Fruit fly (Drosophila melanogaster): Measurements from ENCODE around the gene CG9259.

The CG9259 gene

dm6 chr2L:21108759-21109282 lies 19.6 kb downstream of the CG9259 start (continued):
- no peak for TF ChIP-seq CG4328 (GFP tag; optimal IDR thresholded peaks at IDR 0.05)
- no peak for TF ChIP-seq CrebB (tag; optimal IDR thresholded peaks at IDR 0.05)
- TF ChIP-seq ranshi (GFP tag; IDR thresholded peaks at IDR 0.05): no peak
- peak; percentile 40 for TF ChIP-seq Hmx (GFP tag; optimal IDR thresholded peaks at IDR 0.05)
- no peak for TF ChIP-seq kah (GFP tag; optimal IDR thresholded peaks at IDR 0.05)
- TF ChIP-seq CG11247 (GFP tag; IDR thresholded peaks at IDR 0.05): no peak
- TF ChIP-seq pzg (GFP tag; optimal IDR thresholded peaks at IDR 0.05): no peak
- TF ChIP-seq toy (GFP tag; IDR thresholded peaks at IDR 0.05): no peak
- TF ChIP-seq lbe (GFP tag; optimal IDR thresholded peaks at IDR 0.05): no peak
- TF ChIP-seq trh (GFP tag; optimal IDR thresholded peaks at IDR 0.05): peak; percentile 19
- TF ChIP-seq cad (GFP tag; optimal IDR thresholded peaks at IDR 0.05): no peak
- TF ChIP-seq Hand (GFP tag; optimal IDR thresholded peaks at IDR 0.05): no peak
- TF ChIP-seq CG18011 (GFP tag; optimal IDR thresholded peaks at IDR 0.05): no peak
- no peak for TF ChIP-seq caup (GFP tag; optimal IDR thresholded peaks at IDR 0.05; ENCODE audit: severe bottlenecking)
- TF ChIP-seq CG10462 (GFP tag; optimal IDR thresholded peaks at IDR 0.05): peak; percentile 39
- TF ChIP-seq wdn (GFP tag; IDR thresholded peaks at IDR 0.05): no peak
- TF ChIP-seq Drgx (GFP tag; IDR thresholded peaks at IDR 0.05): no peak
- no peak; the same call in 1 of the 2 replicates for TF ChIP-seq slbo (GFP tag; IDR thresholded peaks at IDR 0.05)
- TF ChIP-seq jing (GFP tag; optimal IDR thresholded peaks at IDR 0.05): peak; percentile 42
- no peak for TF ChIP-seq wor (GFP tag; IDR thresholded peaks at IDR 0.05)
- no peak for TF ChIP-seq br (optimal IDR thresholded peaks at IDR 0.05)
- no peak for TF ChIP-seq CG7745 (tag; optimal IDR thresholded peaks at IDR 0.05)
- no peak for TF ChIP-seq Kr (GFP tag; optimal IDR thresholded peaks at IDR 0.05)
- peak; percentile 62; the same call in 2 of the 3 replicates for TF ChIP-seq tgo (GFP tag; IDR thresholded peaks at IDR 0.05)
- TF ChIP-seq eyg (GFP tag; optimal IDR thresholded peaks at IDR 0.05): peak; percentile 8
- TF ChIP-seq CG13894 (tag; optimal IDR thresholded peaks at IDR 0.05): no peak
- TF ChIP-seq Xrp1 (GFP tag; IDR thresholded peaks at IDR 0.05): peak; percentile 62
- peak; percentile 26 for TF ChIP-seq Usf (GFP tag; optimal IDR thresholded peaks at IDR 0.05)
- TF ChIP-seq inv (GFP tag; IDR thresholded peaks at IDR 0.05; ENCODE audit: partially characterized antibody): no peak
- TF ChIP-seq Pdp1 (GFP tag; optimal IDR thresholded peaks at IDR 0.05): peak; percentile 31 to 40
- no peak for TF ChIP-seq MESR4 (GFP tag; optimal IDR thresholded peaks at IDR 0.05)
- TF ChIP-seq sob (GFP tag; IDR thresholded peaks at IDR 0.05): 0 out of 2 replicates have a peak, but pooled peaks have one; percentile 45
- peak; percentile 56 for TF ChIP-seq Hr3 (GFP tag; optimal IDR thresholded peaks at IDR 0.05)
- peak; percentile 61 for TF ChIP-seq CG8924 (tag; optimal IDR thresholded peaks at IDR 0.05)
- TF ChIP-seq CG1832 (GFP tag; optimal IDR thresholded peaks at IDR 0.05): no peak
- TF ChIP-seq CG12236 (GFP tag; optimal IDR thresholded peaks at IDR 0.05): peak; percentile 2
- peak; percentile 20 for TF ChIP-seq Fer3 (tag; optimal IDR thresholded peaks at IDR 0.05)
- no peak for TF ChIP-seq fru (optimal IDR thresholded peaks at IDR 0.05)
- TF ChIP-seq CG14860 (GFP tag; IDR thresholded peaks at IDR 0.05; ENCODE audit: partially characterized antibody): no peak
- TF ChIP-seq CG12104 (GFP tag; optimal IDR thresholded peaks at IDR 0.05): peak; percentile 66
- peak; percentile 11 for TF ChIP-seq tx (GFP tag; optimal IDR thresholded peaks at IDR 0.05)
- TF ChIP-seq CG2199 (GFP tag; IDR thresholded peaks at IDR 0.05): no peak; the same call in 2 of the 3 replicates
- peak; percentile 4 to 29 for TF ChIP-seq dpn (GFP tag; optimal IDR thresholded peaks at IDR 0.05)
- no peak for TF ChIP-seq sr (GFP tag; IDR thresholded peaks at IDR 0.05)
- no peak for TF ChIP-seq Gsc (GFP tag; IDR thresholded peaks at IDR 0.05)
- TF ChIP-seq danr (GFP tag; IDR thresholded peaks at IDR 0.05): no peak
- no peak for TF ChIP-seq CG14965 (GFP tag; optimal IDR thresholded peaks at IDR 0.05; ENCODE audit: borderline replicate concordance)
- peak; percentile 64 for TF ChIP-seq CG18476 (GFP tag; optimal IDR thresholded peaks at IDR 0.05)
- peak; percentile 52 for TF ChIP-seq CG18619 (GFP tag; optimal IDR thresholded peaks at IDR 0.05)
- no peak for TF ChIP-seq CG7372 (GFP tag; IDR thresholded peaks at IDR 0.05)
- TF ChIP-seq ab (GFP tag; optimal IDR thresholded peaks at IDR 0.05): peak; percentile 8
- TF ChIP-seq Camta (GFP tag; optimal IDR thresholded peaks at IDR 0.05): peak; percentile 31

Data from whole organism, embryonic.